Fruit fly (Drosophila melanogaster) whole organism, pupa: ENCODE measurements around the gene spz5.

ENCODE experiments used
- CG14655 ChIP-seq: fragments of 200-800 bp; sonication (Bioruptor generic); optimal IDR thresholded peaks from 3 replicates; lab custom pipeline; 2017; ENCODE audit warnings: mild to moderate bottlenecking, missing biosample characterization, missing genetic modification reagents, missing genetic modification characterization
- CG8159 ChIP-seq: fragments of 200-800 bp; sonication (Bioruptor generic); optimal IDR thresholded peaks from 3 replicates; lab custom pipeline; 2018; ENCODE audit warnings: missing biosample characterization, mild to moderate bottlenecking, missing genetic modification characterization, moderate library complexity
- EcR ChIP-seq: fragments of 200-800 bp; sonication (Bioruptor generic); optimal IDR thresholded peaks from 3 replicates; lab custom pipeline; 2019; ENCODE audit warnings: missing biosample characterization, missing genetic modification characterization, mild to moderate bottlenecking, moderate library complexity, missing genetic modification reagents
- Snoo ChIP-seq: fragments of 200-800 bp; sonication (Bioruptor generic); optimal IDR thresholded peaks from 3 replicates; lab custom pipeline; 2017; ENCODE audit warnings: missing biosample characterization, mild to moderate bottlenecking, missing genetic modification characterization, inconsistent platforms

DNA sequence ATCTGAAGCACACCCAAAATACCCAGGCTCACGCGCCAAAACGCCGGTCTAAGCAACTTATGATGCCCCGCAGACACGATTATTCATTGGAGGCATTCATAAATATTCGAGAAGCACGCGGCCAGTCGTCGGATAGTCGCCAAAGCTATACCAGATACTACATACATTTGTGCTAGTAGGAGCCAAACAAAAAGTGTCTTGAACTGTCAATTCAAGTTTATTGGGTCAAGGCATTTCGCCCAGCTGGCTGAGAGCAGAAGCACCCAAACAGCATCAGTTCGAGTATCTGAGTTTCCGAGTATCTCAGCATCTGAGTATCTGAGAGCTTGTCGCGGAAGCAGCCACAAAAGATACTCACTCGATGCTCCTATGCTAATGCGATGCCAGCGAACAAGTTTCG lies 3.8 kb downstream of the spz5 start:
- TF ChIP-seq Snoo (tag; lab: Kevin White, UChicago) (no peak), CG8159 (no peak), EcR (no peak), CG14655 (no peak)
